Worm (Caenorhabditis elegans) whole organism, dauer: ENCODE data around the gene dhhc-14.

ENCODE experiments used
- unc-62 ChIP-seq: sonication (generic microtip); optimal IDR thresholded peaks from 2 replicates; lab custom pipeline; 2017; ENCODE audit warnings: missing biosample characterization, missing genetic modification reagents, missing genetic modification characterization

dhhc-14 gene

ce11 chrX:8584825-8585384 lies 32.8 kb downstream of the dhhc-14 start:
- TF ChIP-seq unc-62 (GFP tag; lab: Kevin White, UChicago) = no peak

- TF ChIP-seq unc-62 (GFP tag; lab: Kevin White, UChicago) = no peak
These were observed 33.8 kb downstream of the dhhc-14 start, which contains the start of gene F18E9.3 for ce11 chrX:8585837-8586236. TSS of gene F18E9.3 (plus strand) at chrX:8586147.

- TF ChIP-seq unc-62 (GFP tag; lab: Kevin White, UChicago) = no peak
These were observed 40.8 kb downstream of the dhhc-14 start, which contains the start of gene nlp-7 for ce11 chrX:8592881-8593280. TSS of gene nlp-7 (plus strand) at chrX:8593181.

ce11 chrX:8597647-8598046 lies 45.6 kb downstream of the dhhc-14 start, which contains the start of gene F18E9.7:
TSS of gene F18E9.7 (minus strand) at chrX:8597747.
- no peak for TF ChIP-seq unc-62 (GFP tag; lab: Kevin White, UChicago)

ce11 chrX:8598491-8598890 lies 46.4 kb downstream of the dhhc-14 start:
- no peak for TF ChIP-seq unc-62 (GFP tag; lab: Kevin White, UChicago)

ce11 chrX:8599725-8600124 lies 47.6 kb downstream of the dhhc-14 start:
- no peak for TF ChIP-seq unc-62 (GFP tag; lab: Kevin White, UChicago)

- TF ChIP-seq unc-62 (GFP tag; lab: Kevin White, UChicago) = no peak
These were observed 49.2 kb downstream of the dhhc-14 start, which contains the start of gene F18E9.1 for ce11 chrX:8601235-8601634. TSS of gene F18E9.1 (plus strand) at chrX:8601535.

ce11 chrX:8602722-8603427 lies 50.8 kb downstream of the dhhc-14 start:
- TF ChIP-seq unc-62 (GFP tag; lab: Kevin White, UChicago) = no peak

- no peak for TF ChIP-seq unc-62 (GFP tag; lab: Kevin White, UChicago)
These were observed 52.1 kb downstream of the dhhc-14 start for ce11 chrX:8604160-8604559.

ce11 chrX:8605005-8605404 lies 52.9 kb downstream of the dhhc-14 start, which contains the start of the genes H35N09.2 and H35N09.1:
TSS of gene H35N09.2 (minus strand) at chrX:8605058.
TSS of gene H35N09.1 (plus strand) at chrX:8605339.
- TF ChIP-seq unc-62 (GFP tag; lab: Kevin White, UChicago) = no peak
